Fruit fly (Drosophila melanogaster): ENCODE measurements around the gene vap.

DNA sequence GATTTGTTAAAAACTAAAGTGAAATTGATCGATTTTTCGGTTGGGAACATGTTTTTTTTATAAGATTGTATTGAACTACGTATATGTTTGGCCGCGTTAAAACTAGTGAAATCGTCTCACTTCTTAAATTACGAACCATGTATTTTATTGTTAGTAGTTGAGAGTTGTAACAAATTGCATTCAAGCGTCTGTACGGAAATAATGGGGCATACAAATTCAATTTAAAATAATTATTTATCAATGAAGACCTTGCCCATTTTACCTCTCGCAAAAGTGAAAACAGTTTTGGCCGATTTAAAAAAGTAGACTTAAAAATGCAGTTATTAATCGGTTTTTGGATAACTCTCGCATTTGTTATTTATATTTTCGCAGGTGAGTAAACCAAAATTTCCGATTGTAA, 3.2 kb upstream of the vap start, which contains the start of gene Muc14A:
- TF ChIP-seq Atf3 (GFP tag; optimal IDR thresholded peaks at IDR 0.05) (no peak), CG34224 (GFP tag; IDR thresholded peaks at IDR 0.05; ENCODE audit: partially characterized antibody) (no peak), fd3F (GFP tag; optimal IDR thresholded peaks at IDR 0.05) (no peak), gcm2 (GFP tag; optimal IDR thresholded peaks at IDR 0.05) (no peak), mam (GFP tag; optimal IDR thresholded peaks at IDR 0.05) (no peak), CTCF (GFP tag; optimal IDR thresholded peaks at IDR 0.05) (no peak), Xrp1 (GFP tag; IDR thresholded peaks at IDR 0.05) (no peak), CG10366 (GFP tag; IDR thresholded peaks at IDR 0.05) (no peak), CG3838 (GFP tag; optimal IDR thresholded peaks at IDR 0.05) (no peak), Poxn (GFP tag; IDR thresholded peaks at IDR 0.05) (no peak), ems (GFP tag; optimal IDR thresholded peaks at IDR 0.05) (no peak), CG33557 (GFP tag; optimal IDR thresholded peaks at IDR 0.05) (no peak), B-H1 (GFP tag; IDR thresholded peaks at IDR 0.05) (no peak), zen2 (GFP tag; IDR thresholded peaks at IDR 0.05; ENCODE audit: partially characterized antibody) (no peak)

Measured in whole organism, embryonic.